Fruit fly (Drosophila melanogaster): ENCODE data around the gene PolE2.

- TF ChIP-seq tj (GFP tag; optimal IDR thresholded peaks at IDR 0.05) = no peak
- no peak for TF ChIP-seq CG33017 (tag; optimal IDR thresholded peaks at IDR 0.05)
- TF ChIP-seq bab1 (GFP tag; optimal IDR thresholded peaks at IDR 0.05) = no peak
- TF ChIP-seq cnc (optimal IDR thresholded peaks at IDR 0.05) = no peak
- TF ChIP-seq kay (GFP tag; ENCODE audit: borderline replicate concordance) = no peak
- no peak for TF ChIP-seq Hr96 (GFP tag; optimal IDR thresholded peaks at IDR 0.05)
- TF ChIP-seq CG12768 (GFP tag; optimal IDR thresholded peaks at IDR 0.05) = no peak
- no peak for TF ChIP-seq toe (GFP tag; optimal IDR thresholded peaks at IDR 0.05)
- TF ChIP-seq Crg-1 (GFP tag; optimal IDR thresholded peaks at IDR 0.05) = no peak
- no peak for TF ChIP-seq cic (GFP tag; optimal IDR thresholded peaks at IDR 0.05)
Observed at dm6 chr3L:5855098-5855497, 42.1 kb downstream of the PolE2 start.
